Fruit fly (Drosophila melanogaster) whole organism, adult: ENCODE data around the gene CG46304.

Experiments used
- CG7101 ChIP-seq: fragments of 200-800 bp; sonication (Bioruptor generic); optimal IDR thresholded peaks from 2 replicates; lab custom pipeline; 2018; ENCODE audit warnings: missing biosample characterization, mild to moderate bottlenecking, missing genetic modification characterization, moderate library complexity
- Clk ChIP-seq: fragments of 200-800 bp; sonication (Bioruptor generic); optimal IDR thresholded peaks from 2 replicates; lab custom pipeline; 2017; ENCODE audit warnings: missing biosample characterization, missing genetic modification characterization
- Mnt ChIP-seq: fragments of 200-800 bp; sonication (Bioruptor generic); optimal IDR thresholded peaks from 2 replicates; lab custom pipeline; 2016; ENCODE audit warnings: missing biosample characterization, mild to moderate bottlenecking, missing genetic modification characterization
- bab1 ChIP-seq: fragments of 200-800 bp; sonication (Bioruptor generic); optimal IDR thresholded peaks from 3 replicates; lab custom pipeline; 2019; ENCODE audit warnings: missing biosample characterization, mild to moderate bottlenecking, missing genetic modification characterization, moderate library complexity
- ovo ChIP-seq: fragments of 200-800 bp; sonication (Bioruptor generic); optimal IDR thresholded peaks from 2 replicates; lab custom pipeline; 2016; ENCODE audit warnings: missing biosample characterization, missing genetic modification characterization
- pad ChIP-seq: fragments of 200-800 bp; sonication (Bioruptor generic); optimal IDR thresholded peaks from 3 replicates; lab custom pipeline; 2017; ENCODE audit warnings: missing biosample characterization, missing genetic modification characterization, mild to moderate bottlenecking, moderate library complexity, missing genetic modification reagents
- tj ChIP-seq: fragments of 200-800 bp; sonication (Bioruptor generic); optimal IDR thresholded peaks from 3 replicates; lab custom pipeline; 2017; ENCODE audit warnings: missing biosample characterization, mild to moderate bottlenecking, missing genetic modification characterization, moderate library complexity

dm6 chr2L:18957142-18957674 lies 11.1 kb downstream of the CG46304 start, which contains the start of gene Bhmt:
- TF ChIP-seq Mnt (GFP tag; lab: Kevin White, UChicago) (peak; percentile 68), Clk (peak; percentile 56), bab1 (GFP tag; lab: Kevin White, UChicago) (peak; percentile 91), tj (GFP tag; lab: Kevin White, UChicago) (peak; percentile 100), ovo (peak; percentile 15), pad (peak; percentile 71), CG7101 (tag; lab: Kevin White, UChicago) (peak; percentile 92)
